Worm (Caenorhabditis elegans) whole organism, early embryonic: ENCODE results near the gene dib-1.

Experiments used
- B0310.2 ChIP-seq: sonication (generic microtip); optimal IDR thresholded peaks from 2 replicates; lab custom pipeline; 2016; ENCODE audit warnings: mild to moderate bottlenecking, missing genetic modification characterization, missing compliant biosample characterization
- F13C5.2 ChIP-seq: sonication (generic microtip); optimal IDR thresholded peaks from 2 replicates; lab custom pipeline; 2017; ENCODE audit warnings: mild to moderate bottlenecking, missing genetic modification characterization, inconsistent platforms, missing compliant biosample characterization
- aly-1 ChIP-seq: sonication (generic microtip); optimal IDR thresholded peaks from 2 replicates; lab custom pipeline; 2016; ENCODE audit warnings: missing genetic modification characterization, missing compliant biosample characterization
- ama-1 ChIP-seq: fragments of 150-350 bp; optimal IDR thresholded peaks from 2 replicates; lab custom pipeline; 2014
- ceh-13 ChIP-seq: fragments of 200-800 bp; sonication (Bioruptor generic); optimal IDR thresholded peaks from 2 replicates; lab custom pipeline; 2018; ENCODE audit warnings: mild to moderate bottlenecking, missing genetic modification characterization, missing compliant biosample characterization
- ceh-36 ChIP-seq: sonication (generic microtip); optimal IDR thresholded peaks from 2 replicates; lab custom pipeline; 2016; ENCODE audit warnings: missing genetic modification characterization, inconsistent platforms, missing compliant biosample characterization
- flt-1 ChIP-seq: fragments of 200-800 bp; sonication (Bioruptor generic); IDR thresholded peaks from 2 replicates; pipeline ENCODE4 v1.3.6; 2022; ENCODE audit warnings: missing genetic modification characterization, missing compliant biosample characterization
- hmbx-1 ChIP-seq: sonication (generic microtip); optimal IDR thresholded peaks from 2 replicates; lab custom pipeline; 2016; ENCODE audit warnings: mild to moderate bottlenecking, missing genetic modification characterization, missing compliant biosample characterization
- hnd-1 ChIP-seq: sonication (generic microtip); optimal IDR thresholded peaks from 2 replicates; lab custom pipeline; 2016; ENCODE audit warnings: missing genetic modification characterization, missing compliant biosample characterization
- pes-1 ChIP-seq: fragments of 200-800 bp; sonication (Bioruptor generic); IDR thresholded peaks from 2 replicates; pipeline ENCODE4 v1.3.6; 2022; ENCODE audit warnings: missing genetic modification reagents, missing genetic modification characterization, missing compliant biosample characterization
- scrt-1 ChIP-seq: fragments of 200-800 bp; sonication (Bioruptor generic); IDR thresholded peaks from 2 replicates; pipeline ENCODE4 v1.3.6; 2022; ENCODE audit warnings: missing genetic modification characterization, missing compliant biosample characterization
- tbx-11 ChIP-seq: fragments of 200-800 bp; sonication (Bioruptor generic); IDR thresholded peaks from 2 replicates; pipeline ENCODE4 v1.3.6; 2022; ENCODE audit warnings: missing genetic modification characterization, missing compliant biosample characterization
- tbx-37 ChIP-seq: fragments of 200-800 bp; sonication (Bioruptor generic); conservative IDR thresholded peaks from 2 replicates; pipeline ENCODE4 v1.3.6; 2022; ENCODE audit warnings: missing genetic modification reagents, missing genetic modification characterization, missing compliant biosample characterization
- tra-4 ChIP-seq: sonication (generic microtip); optimal IDR thresholded peaks from 2 replicates; lab custom pipeline; 2017; ENCODE audit warnings: missing genetic modification characterization, missing compliant biosample characterization

- TF ChIP-seq ama-1, result no peak
- TF ChIP-seq tbx-11 (GFP tag; lab: Robert Waterston, UW), result no peak
- no peak for TF ChIP-seq pes-1 (GFP tag; lab: Robert Waterston, UW)
- no peak for TF ChIP-seq tra-4 (tag; lab: Kevin White, UChicago)
- TF ChIP-seq hmbx-1 (tag; lab: Kevin White, UChicago), result no peak
- no peak for TF ChIP-seq hnd-1 (tag; lab: Kevin White, UChicago)
- no peak for TF ChIP-seq scrt-1
- TF ChIP-seq ceh-13, result no peak
- no peak for TF ChIP-seq aly-1
- TF ChIP-seq tbx-37 (GFP tag; lab: Robert Waterston, UW), result no peak
- no peak for TF ChIP-seq F13C5.2 (tag; lab: Kevin White, UChicago)
- no peak for TF ChIP-seq flt-1
- TF ChIP-seq ceh-36 (tag; lab: Kevin White, UChicago), result no peak
- no peak for TF ChIP-seq B0310.2 (tag; lab: Kevin White, UChicago)
These were observed 36.5 kb upstream of the dib-1 start for ce11 chrIV:2854161-2854560.
